Worm (Caenorhabditis elegans): ENCODE measurements around the gene C25D7.16.

Gene C25D7.16

ce11 chrV:15085335-15085800, 29.4 kb downstream of the C25D7.16 start, which contains the start of the genes ahsa-1 and C01G10.7 (continued):
- no peak for TF ChIP-seq ceh-40 (GFP tag; IDR thresholded peaks at IDR 0.05)

DNA sequence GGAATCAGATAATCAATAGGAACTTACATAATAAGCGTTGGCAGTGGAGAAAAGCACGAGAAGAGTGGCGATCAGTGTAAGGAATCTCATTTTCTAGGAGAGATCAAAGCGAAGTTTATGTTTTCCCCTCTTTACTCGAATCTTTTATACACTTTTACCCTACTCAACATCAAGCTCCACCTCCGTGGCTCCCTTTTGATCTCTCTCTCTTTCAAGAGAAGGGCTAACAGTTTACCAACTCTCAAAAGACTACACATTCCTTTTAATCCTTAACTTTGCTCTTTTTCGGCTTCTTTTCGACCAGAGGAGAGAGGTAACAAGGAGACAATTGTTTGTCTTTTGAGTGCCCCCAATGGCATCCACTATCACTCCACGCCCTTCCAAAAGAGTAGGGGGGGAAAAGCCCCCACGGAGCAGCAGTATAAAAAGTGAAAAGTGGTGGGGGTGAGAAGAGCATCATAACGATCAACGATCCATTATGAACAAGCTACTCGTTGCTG, 31.3 kb downstream of the C25D7.16 start, which contains the start of the genes C01G10.15 and C01G10.6:
Gene C01G10.15, minus strand, starts transcription at position 101 of the 500 bp plus-strand sequence.
Gene C01G10.6, plus strand, starts transcription at position 450 of the 500 bp plus-strand sequence.
- TF ChIP-seq pbrm-1 (GFP tag; IDR thresholded peaks at IDR 0.05) (no peak), cebp-2 (GFP tag; IDR thresholded peaks at IDR 0.05) (no peak), unc-130 (GFP tag; optimal IDR thresholded peaks at IDR 0.05) (no peak)

DNA sequence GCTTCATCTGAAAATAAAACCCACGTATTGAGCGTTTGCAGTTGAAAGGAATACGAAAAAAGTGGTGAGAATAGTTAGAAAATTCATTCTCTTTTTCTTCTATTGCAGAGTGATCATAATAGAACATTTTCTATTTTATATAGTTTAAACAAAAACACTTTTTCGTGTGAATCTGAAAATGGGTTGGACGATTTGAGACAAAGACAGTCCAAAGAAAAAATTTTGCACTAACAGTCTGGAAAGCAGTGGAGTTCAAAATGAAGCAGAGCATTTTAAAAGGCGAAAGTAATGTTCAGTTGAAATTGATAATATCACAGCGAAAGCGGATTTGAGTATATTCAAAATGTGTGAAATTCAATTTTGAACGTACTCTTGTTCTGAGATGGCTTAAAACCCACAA, 32.6 kb downstream of the C25D7.16 start, which contains the start of gene C01G10.18:
Gene C01G10.18, minus strand, starts transcription at position 101 of the 400 bp plus-strand sequence.
- TF ChIP-seq sdz-38 (tag; optimal IDR thresholded peaks at IDR 0.05) (no peak), madf-3 (GFP tag; IDR thresholded peaks at IDR 0.05) (no peak), athp-1 (tag; optimal IDR thresholded peaks at IDR 0.05) (no peak), let-607 (tag; optimal IDR thresholded peaks at IDR 0.05) (no peak), ztf-3 (GFP tag; optimal IDR thresholded peaks at IDR 0.05) (no peak), zim-3 (tag; optimal IDR thresholded peaks at IDR 0.05) (no peak), ztf-26 (tag; optimal IDR thresholded peaks at IDR 0.05) (no peak), chd-7 (tag; optimal IDR thresholded peaks at IDR 0.05) (no peak), attf-3 (GFP tag; conservative IDR thresholded peaks at IDR 0.05) (no peak), bed-2 (GFP tag; IDR thresholded peaks at IDR 0.05) (no peak), Y95B8A.8 (GFP tag; IDR thresholded peaks at IDR 0.05) (no peak), snpc-1.1 (tag; optimal IDR thresholded peaks at IDR 0.05; ENCODE audit: insufficient read depth) (no peak), F33H1.4 (GFP tag; IDR thresholded peaks at IDR 0.05) (no peak), lin-54 (GFP tag; optimal IDR thresholded peaks at IDR 0.05) (no peak)

ce11 chrV:15089438-15089837, 33.5 kb downstream of the C25D7.16 start, which contains the start of the genes C01G10.5 and C01G10.4:
TSS of gene C01G10.5 (minus strand) at chrV:15089538.
TSS of gene C01G10.4 (plus strand) at chrV:15089740.
- TF ChIP-seq ztf-3 (GFP tag; optimal IDR thresholded peaks at IDR 0.05), result no peak
- no peak for TF ChIP-seq attf-6 (GFP tag; IDR thresholded peaks at IDR 0.05)
- TF ChIP-seq ceh-40 (GFP tag; IDR thresholded peaks at IDR 0.05), result no peak
- TF ChIP-seq bed-1 (GFP tag; IDR thresholded peaks at IDR 0.05), result no peak
- no peak for TF ChIP-seq sea-2 (GFP tag; IDR thresholded peaks at IDR 0.05)
- TF ChIP-seq tbx-9 (tag; optimal IDR thresholded peaks at IDR 0.05; ENCODE audit: borderline replicate concordance), result no peak
- TF ChIP-seq hlh-12 (tag; optimal IDR thresholded peaks at IDR 0.05), result no peak

DNA sequence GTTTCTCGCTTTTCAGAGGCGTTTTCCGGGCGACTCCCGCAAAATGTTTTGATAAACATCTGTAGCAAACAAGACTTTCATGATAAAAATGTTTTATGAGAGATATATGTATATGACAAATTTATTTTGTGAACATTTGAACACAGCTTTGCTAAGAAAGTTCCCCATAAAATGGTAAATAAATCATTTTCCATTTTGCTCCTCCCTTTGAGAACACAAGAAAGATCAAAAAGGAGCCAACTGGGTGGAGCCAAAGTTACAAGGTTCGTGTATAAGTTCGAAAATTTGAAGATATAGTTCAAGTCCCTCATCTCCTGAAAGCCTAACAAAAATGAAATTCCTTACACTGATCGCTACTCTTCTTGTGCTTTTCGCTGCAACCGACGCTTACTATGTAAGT, 34.5 kb downstream of the C25D7.16 start, which contains the start of gene C01G10.17:
Gene C01G10.17, plus strand, starts transcription at position 301 of the 400 bp plus-strand sequence.
- TF ChIP-seq lag-1 (GFP tag; IDR thresholded peaks at IDR 0.05) (no peak), ceh-58 (GFP tag; IDR thresholded peaks at IDR 0.05) (no peak), T26A5.8 (tag; optimal IDR thresholded peaks at IDR 0.05) (no peak), bed-2 (GFP tag; IDR thresholded peaks at IDR 0.05) (no peak), mcd-1 (GFP tag; IDR thresholded peaks at IDR 0.05) (no peak), F10E7.11 (tag; optimal IDR thresholded peaks at IDR 0.05) (no peak), madf-10 (tag; optimal IDR thresholded peaks at IDR 0.05) (no peak), dpff-1 (tag; optimal IDR thresholded peaks at IDR 0.05) (no peak), lsy-27 (tag; optimal IDR thresholded peaks at IDR 0.05; ENCODE audit: borderline replicate concordance, insufficient read depth) (no peak), let-526 (GFP tag; IDR thresholded peaks at IDR 0.05) (no peak), Y67H2A.10 (GFP tag; conservative IDR thresholded peaks at IDR 0.05) (no peak), nhr-27 (tag; optimal IDR thresholded peaks at IDR 0.05) (no peak), madf-8 (GFP tag; conservative IDR thresholded peaks at IDR 0.05) (no peak), ets-4 (GFP tag; optimal IDR thresholded peaks at IDR 0.05) (no peak), B0035.1 (tag; optimal IDR thresholded peaks at IDR 0.05) (no peak), Y53F4B.3 (GFP tag; IDR thresholded peaks at IDR 0.05) (no peak)

Data from whole organism, young adult.